Fruit fly (Drosophila melanogaster) whole organism, embryonic: ENCODE measurements around the gene CG18268.
A peak's percentile ranks its signal among the peaks of the same experiment; 100 is the strongest.

ENCODE experiments used
- Adf1 ChIP-seq: fragments of 200-800 bp; sonication (Bioruptor generic); IDR thresholded peaks from 2 replicates; pipeline ENCODE4 v1.3.6; 2022; ENCODE audit warnings: missing biosample characterization, missing genetic modification characterization
- CG10565 ChIP-seq: fragments of 200-800 bp; sonication (Bioruptor generic); optimal IDR thresholded peaks from 3 replicates; lab custom pipeline; 2016; ENCODE audit warnings: missing biosample characterization, mild to moderate bottlenecking, missing genetic modification characterization
- CG12391 ChIP-seq: fragments of 200-800 bp; sonication (Bioruptor generic); optimal IDR thresholded peaks from 3 replicates; lab custom pipeline; 2018; ENCODE audit warnings: missing biosample characterization, mild to moderate bottlenecking, missing genetic modification characterization, moderate library complexity
- CG12659 ChIP-seq: fragments of 200-800 bp; sonication (Bioruptor generic); optimal IDR thresholded peaks from 3 replicates; lab custom pipeline; 2017; ENCODE audit warnings: mild to moderate bottlenecking, missing biosample characterization, missing genetic modification reagents, missing genetic modification characterization
- CG12769 ChIP-seq: fragments of 200-800 bp; sonication (Bioruptor generic); optimal IDR thresholded peaks from 2 replicates; lab custom pipeline; 2019; ENCODE audit warnings: missing biosample characterization, mild to moderate bottlenecking, missing genetic modification characterization, moderate library complexity
- CG15514 ChIP-seq: fragments of 200-800 bp; sonication (Bioruptor generic); optimal IDR thresholded peaks from 3 replicates; lab custom pipeline; 2017; ENCODE audit warnings: missing biosample characterization, missing genetic modification characterization, mild to moderate bottlenecking, moderate library complexity, missing genetic modification reagents
- CG17328 ChIP-seq: fragments of 200-800 bp; sonication (Bioruptor generic); IDR thresholded peaks from 2 replicates; pipeline ENCODE4 v1.3.6; 2022; ENCODE audit warnings: missing biosample characterization, missing genetic modification characterization
- CG17912 ChIP-seq: fragments of 200-800 bp; sonication (Bioruptor generic); optimal IDR thresholded peaks from 2 replicates; lab custom pipeline; 2018; ENCODE audit warnings: missing biosample characterization, mild to moderate bottlenecking, missing genetic modification characterization
- CG2889 ChIP-seq: fragments of 200-800 bp; sonication (Bioruptor generic); IDR thresholded peaks from 3 replicates; pipeline ENCODE4 v1.3.6; 2022; ENCODE audit warnings: missing biosample characterization, missing genetic modification characterization
- CG31441 ChIP-seq: fragments of 200-800 bp; sonication (Bioruptor generic); IDR thresholded peaks from 2 replicates; pipeline ENCODE4 v1.3.6; 2022; ENCODE audit warnings: missing biosample characterization, missing genetic modification characterization
- CG34422 ChIP-seq: fragments of 200-800 bp; sonication (Bioruptor generic); IDR thresholded peaks from 3 replicates; pipeline ENCODE4 v1.3.6; 2022; ENCODE audit warnings: missing biosample characterization, missing genetic modification characterization
- CG3847 ChIP-seq: fragments of 200-800 bp; sonication (Bioruptor generic); IDR thresholded peaks from 2 replicates; pipeline ENCODE4 v1.3.6; 2022; ENCODE audit warnings: missing biosample characterization, missing genetic modification characterization
- CG3995 ChIP-seq: fragments of 200-800 bp; sonication (Bioruptor generic); optimal IDR thresholded peaks from 3 replicates; lab custom pipeline; 2016; ENCODE audit warnings: missing biosample characterization, missing genetic modification characterization
- CG7271 ChIP-seq: fragments of 200-800 bp; sonication (Bioruptor generic); optimal IDR thresholded peaks from 2 replicates; lab custom pipeline; 2018; ENCODE audit warnings: missing biosample characterization, mild to moderate bottlenecking, missing genetic modification characterization, moderate library complexity
- CG7372 ChIP-seq: fragments of 200-800 bp; sonication (Bioruptor generic); IDR thresholded peaks from 2 replicates; pipeline ENCODE4 v1.3.6; 2022; ENCODE audit warnings: missing biosample characterization, missing genetic modification characterization
- CG7556 ChIP-seq: fragments of 200-800 bp; sonication (Bioruptor generic); optimal IDR thresholded peaks from 2 replicates; lab custom pipeline; 2017; ENCODE audit warnings: missing biosample characterization, mild to moderate bottlenecking, missing genetic modification characterization
- Doc2 ChIP-seq: fragments of 200-800 bp; sonication (Bioruptor generic); IDR thresholded peaks from 2 replicates; pipeline ENCODE4 v1.3.6; 2022; ENCODE audit warnings: missing biosample characterization, missing genetic modification characterization
- Ets97D ChIP-seq: fragments of 200-800 bp; sonication (Bioruptor generic); optimal IDR thresholded peaks from 3 replicates; lab custom pipeline; 2016; ENCODE audit warnings: missing biosample characterization, missing genetic modification characterization
- GATAe ChIP-seq: fragments of 200-800 bp; sonication (Bioruptor generic); conservative IDR thresholded peaks from 2 replicates; pipeline ENCODE4 v1.3.6; 2022; ENCODE audit warnings: missing biosample characterization, missing genetic modification characterization
- Hey ChIP-seq: fragments of 200-800 bp; sonication (Bioruptor generic); optimal IDR thresholded peaks from 3 replicates; lab custom pipeline; 2018; ENCODE audit warnings: missing biosample characterization, mild to moderate bottlenecking, missing genetic modification characterization
- Hr3 ChIP-seq: fragments of 200-800 bp; sonication (Bioruptor generic); optimal IDR thresholded peaks from 3 replicates; lab custom pipeline; 2016; ENCODE audit warnings: missing biosample characterization, missing genetic modification characterization
- Jarid2 ChIP-seq: fragments of 200-800 bp; sonication (Bioruptor generic); optimal IDR thresholded peaks from 3 replicates; lab custom pipeline; 2017; ENCODE audit warnings: mild to moderate bottlenecking, missing biosample characterization, missing genetic modification reagents, missing genetic modification characterization
- MESR4 ChIP-seq: fragments of 200-800 bp; sonication (Bioruptor generic); optimal IDR thresholded peaks from 2 replicates; lab custom pipeline; 2018; ENCODE audit warnings: missing biosample characterization, mild to moderate bottlenecking, missing genetic modification characterization, moderate library complexity
- MTF-1 ChIP-seq: fragments of 200-800 bp; sonication (Bioruptor generic); optimal IDR thresholded peaks from 2 replicates; lab custom pipeline; 2018; ENCODE audit warnings: missing biosample characterization, mild to moderate bottlenecking, missing genetic modification characterization, borderline replicate concordance
- Mad ChIP-seq: fragments of 200-800 bp; sonication (Bioruptor generic); optimal IDR thresholded peaks from 2 replicates; lab custom pipeline; 2016; ENCODE audit warnings: missing biosample characterization, missing genetic modification characterization
- Optix ChIP-seq: fragments of 200-800 bp; sonication (Bioruptor generic); IDR thresholded peaks from 3 replicates; pipeline ENCODE4 v1.3.6; 2022; ENCODE audit warnings: missing biosample characterization, missing genetic modification characterization
- Ptx1 ChIP-seq: fragments of 200-800 bp; sonication (Bioruptor generic); IDR thresholded peaks from 2 replicates; pipeline ENCODE4 v1.3.6; 2022; ENCODE audit warnings: missing biosample characterization, missing genetic modification characterization
- Rx ChIP-seq: fragments of 200-800 bp; sonication (Bioruptor generic); IDR thresholded peaks from 2 replicates; pipeline ENCODE4 v1.3.6; 2022; ENCODE audit warnings: missing biosample characterization, missing genetic modification characterization
- Spps ChIP-seq: fragments of 200-800 bp; sonication (Bioruptor generic); optimal IDR thresholded peaks from 2 replicates; lab custom pipeline; 2018; ENCODE audit warnings: missing biosample characterization, mild to moderate bottlenecking, missing genetic modification characterization
- Trl ChIP-seq, 3 experiments: fragments of >200 bp in 2 of 3; fragments of 200-800 bp in 1 of 3; sonication (Bioruptor generic) in 1 of 3; optimal IDR thresholded peaks; 2 replicates in 1 of 3; 3 replicates in 2 of 3; lab custom pipeline; 2016 to 2017; ENCODE audit warnings: missing biosample characterization in 1 of 3, missing genetic modification characterization in 1 of 3
- ac ChIP-seq: fragments of 200-800 bp; sonication (Bioruptor generic); optimal IDR thresholded peaks from 3 replicates; lab custom pipeline; 2017; ENCODE audit warnings: missing biosample characterization, mild to moderate bottlenecking, missing genetic modification characterization
- bsh ChIP-seq, 2 experiments: fragments of 200-800 bp; sonication (Bioruptor generic); optimal IDR thresholded peaks; 2 replicates each; lab custom pipeline; 2017 to 2018; ENCODE audit warnings: mild to moderate bottlenecking in 2 of 2, missing biosample characterization in 2 of 2, missing genetic modification characterization in 2 of 2, moderate library complexity in 1 of 2
- caup ChIP-seq: fragments of 200-800 bp; sonication (Bioruptor generic); optimal IDR thresholded peaks from 3 replicates; lab custom pipeline; 2017; ENCODE audit warnings: missing biosample characterization, mild to moderate bottlenecking, missing genetic modification characterization, moderate library complexity; ENCODE audit not compliant: severe bottlenecking
- crc ChIP-seq: fragments of 200-800 bp; sonication (Bioruptor generic); optimal IDR thresholded peaks from 2 replicates; lab custom pipeline; 2016; ENCODE audit warnings: missing biosample characterization, missing genetic modification characterization
- gem ChIP-seq: fragments of 200-800 bp; sonication (Bioruptor generic); optimal IDR thresholded peaks from 2 replicates; lab custom pipeline; 2019; ENCODE audit warnings: missing biosample characterization, mild to moderate bottlenecking, missing genetic modification characterization, moderate library complexity
- gro ChIP-seq: fragments of 200-800 bp; sonication (Bioruptor generic); optimal IDR thresholded peaks from 2 replicates; lab custom pipeline; 2016; ENCODE audit warnings: missing biosample characterization, missing genetic modification characterization
- hb ChIP-seq: fragments of 200-800 bp; sonication (Bioruptor generic); IDR thresholded peaks from 3 replicates; pipeline ENCODE4 v1.3.6; 2022; ENCODE audit warnings: missing biosample characterization, missing genetic modification characterization; ENCODE audit not compliant: partially characterized antibody
- kay ChIP-seq: fragments of 200-800 bp; sonication (Bioruptor generic); optimal IDR thresholded peaks from 2 replicates; lab custom pipeline; 2016; ENCODE audit warnings: missing biosample characterization, missing genetic modification characterization
- nerfin-1 ChIP-seq: fragments of 200-800 bp; sonication (Bioruptor generic); optimal IDR thresholded peaks from 3 replicates; lab custom pipeline; 2019; ENCODE audit warnings: missing biosample characterization, mild to moderate bottlenecking, missing genetic modification characterization, moderate library complexity
- nom ChIP-seq: fragments of 200-800 bp; sonication (Bioruptor generic); optimal IDR thresholded peaks from 2 replicates; lab custom pipeline; 2017; ENCODE audit warnings: missing biosample characterization, missing genetic modification characterization, mild to moderate bottlenecking, moderate library complexity, missing genetic modification reagents
- schlank ChIP-seq: fragments of 200-800 bp; sonication (Bioruptor generic); optimal IDR thresholded peaks from 2 replicates; lab custom pipeline; 2018; ENCODE audit warnings: missing biosample characterization, mild to moderate bottlenecking, missing genetic modification characterization
- sr ChIP-seq: fragments of 200-800 bp; sonication (Bioruptor generic); IDR thresholded peaks from 3 replicates; pipeline ENCODE4 v1.3.6; 2022; ENCODE audit warnings: missing biosample characterization, missing genetic modification characterization
- sug ChIP-seq: fragments of 200-800 bp; optimal IDR thresholded peaks from 2 replicates; lab custom pipeline; 2019; ENCODE audit warnings: missing biosample characterization, mild to moderate bottlenecking, missing genetic modification characterization, moderate library complexity
- tll ChIP-seq, 2 experiments: fragments of 200-800 bp in 1 of 2; fragments of >200 bp in 1 of 2; sonication (Bioruptor generic) in 1 of 2; optimal IDR thresholded peaks; 2 replicates each; lab custom pipeline; 2017 to 2019; ENCODE audit warnings: missing biosample characterization in 2 of 2, missing genetic modification characterization in 2 of 2, mild to moderate bottlenecking in 1 of 2, moderate library complexity in 1 of 2
- trem ChIP-seq: fragments of 200-800 bp; optimal IDR thresholded peaks from 3 replicates; lab custom pipeline; 2019; ENCODE audit warnings: missing biosample characterization, mild to moderate bottlenecking, missing genetic modification characterization, moderate library complexity
- twi ChIP-seq: fragments of 200-800 bp; optimal IDR thresholded peaks from 2 replicates; lab custom pipeline; 2019; ENCODE audit warnings: missing biosample characterization, mild to moderate bottlenecking, missing genetic modification characterization, moderate library complexity
- z ChIP-seq: fragments of 200-800 bp; sonication (Bioruptor generic); IDR thresholded peaks from 3 replicates; pipeline ENCODE4 v1.3.6; 2022; ENCODE audit warnings: missing biosample characterization, missing genetic modification characterization

The CG18268 gene

dm6 chr3R:7809662-7810621, 5.7 kb upstream of the CG18268 start, which contains the start of the genes CG2993 and sgll (continued):
- TF ChIP-seq caup (GFP tag; lab: Kevin White, UChicago) (peak; percentile 88), bsh (GFP tag; optimal IDR thresholded peaks at IDR 0.05; lab: Kevin White, UChicago) (peak in 1 of 2 experiments; percentile 87), nerfin-1 (tag; lab: Kevin White, UChicago) (peak; percentile 37), CG34422 (GFP tag; lab: Robert Waterston, UW) (peak; percentile 93), Rx (GFP tag; lab: Robert Waterston, UW) (peak; percentile 93), Jarid2 (GFP tag; lab: Kevin White, UChicago) (peak; percentile 46), crc (GFP tag; lab: Kevin White, UChicago) (peak; percentile 69), Trl (optimal IDR thresholded peaks at IDR 0.05; lab: Kevin White, UChicago) (no peak), Trl (GFP tag; optimal IDR thresholded peaks at IDR 0.05; lab: Kevin White, UChicago) (peak; percentile 98), tll (GFP tag; optimal IDR thresholded peaks at IDR 0.05; lab: Kevin White, UChicago) (no peak), CG7271 (peak; percentile 74), sug (tag; lab: Kevin White, UChicago) (peak; percentile 88), Mad (GFP tag; lab: Kevin White, UChicago) (peak; percentile 79), Hey (tag; lab: Kevin White, UChicago) (peak; percentile 51), Spps (tag; lab: Kevin White, UChicago) (no peak), CG12769 (tag; lab: Kevin White, UChicago) (peak; percentile 89), gem (tag; lab: Kevin White, UChicago) (peak; percentile 89), CG31441 (GFP tag; lab: Robert Waterston, UW) (peak; percentile 76), CG12391 (tag; lab: Kevin White, UChicago) (no peak), ac (GFP tag; lab: Kevin White, UChicago) (peak; percentile 68), Ptx1 (peak; percentile 96), Doc2 (GFP tag; lab: Robert Waterston, UW) (peak; percentile 84), CG7372 (GFP tag; lab: Robert Waterston, UW) (peak; percentile 83), nom (no peak), CG10565 (no peak), CG7556 (GFP tag; lab: Kevin White, UChicago) (peak; percentile 64), Adf1 (GFP tag; lab: Robert Waterston, UW) (peak; percentile 23; the same call in 1 of the 2 replicates), hb (no peak), Optix (GFP tag; lab: Robert Waterston, UW) (peak; percentile 93), CG12659 (GFP tag; lab: Kevin White, UChicago) (peak; percentile 81), MESR4 (GFP tag; lab: Kevin White, UChicago) (peak; percentile 35), CG15514 (peak; percentile 76), CG17912 (GFP tag; lab: Kevin White, UChicago) (peak; percentile 97), twi (tag; lab: Kevin White, UChicago) (peak; percentile 74), schlank (tag; lab: Kevin White, UChicago) (peak; percentile 46), CG3995 (GFP tag; lab: Kevin White, UChicago) (peak; percentile 25), sr (GFP tag; lab: Robert Waterston, UW) (peak; percentile 81), Ets97D (GFP tag; lab: Kevin White, UChicago) (peak; percentile 78), gro (peak; percentile 77), Hr3 (GFP tag; lab: Kevin White, UChicago) (peak; percentile 95), trem (tag; lab: Kevin White, UChicago) (peak; percentile 61), GATAe (GFP tag; lab: Robert Waterston, UW) (peak; percentile 45; the same call in 1 of the 2 replicates), kay (GFP tag; lab: Kevin White, UChicago) (peak; percentile 84), CG3847 (peak; percentile 92), MTF-1 (GFP tag; lab: Kevin White, UChicago) (peak; percentile 93), CG17328 (GFP tag; lab: Robert Waterston, UW) (peak; percentile 92), z (GFP tag; lab: Robert Waterston, UW) (peak; percentile 55; the same call in 2 of the 3 replicates), CG2889 (GFP tag; lab: Robert Waterston, UW) (peak; percentile 70; the same call in 2 of the 3 replicates)
